Fruit fly (Drosophila melanogaster) whole organism, wandering third instar larva: ENCODE measurements around the gene CG31542.

Experiments used
- CrebA ChIP-seq: fragments of 200-800 bp; sonication (Bioruptor generic); optimal IDR thresholded peaks from 2 replicates; lab custom pipeline; 2016; ENCODE audit warnings: missing biosample characterization, mild to moderate bottlenecking, missing genetic modification characterization, borderline replicate concordance
- Hr78 ChIP-seq: fragments of >200 bp; optimal IDR thresholded peaks from 2 replicates; lab custom pipeline; 2017; ENCODE audit warnings: missing biosample characterization, missing genetic modification characterization
- Hr83 ChIP-seq: fragments of 200-300 bp; sonication (Bioruptor generic); optimal IDR thresholded peaks from 2 replicates; lab custom pipeline; 2016; ENCODE audit warnings: missing biosample characterization, mild to moderate bottlenecking, missing genetic modification characterization, moderate library complexity; ENCODE audit not compliant: poor library complexity, severe bottlenecking
- Vsx2 ChIP-seq: fragments of 200-300, 225-300 bp; sonication (Bioruptor generic); optimal IDR thresholded peaks from 2 replicates; lab custom pipeline; 2018; ENCODE audit warnings: missing biosample characterization, missing genetic modification characterization; ENCODE audit not compliant: partially characterized antibody
- h ChIP-seq: fragments of 200-800 bp; sonication (Bioruptor generic); optimal IDR thresholded peaks from 3 replicates; lab custom pipeline; 2016; ENCODE audit warnings: missing biosample characterization, mild to moderate bottlenecking, missing genetic modification characterization
- tai ChIP-seq: sonication (Bioruptor generic); optimal IDR thresholded peaks from 2 replicates; lab custom pipeline; 2016; ENCODE audit warnings: missing biosample characterization, missing genetic modification characterization

DNA sequence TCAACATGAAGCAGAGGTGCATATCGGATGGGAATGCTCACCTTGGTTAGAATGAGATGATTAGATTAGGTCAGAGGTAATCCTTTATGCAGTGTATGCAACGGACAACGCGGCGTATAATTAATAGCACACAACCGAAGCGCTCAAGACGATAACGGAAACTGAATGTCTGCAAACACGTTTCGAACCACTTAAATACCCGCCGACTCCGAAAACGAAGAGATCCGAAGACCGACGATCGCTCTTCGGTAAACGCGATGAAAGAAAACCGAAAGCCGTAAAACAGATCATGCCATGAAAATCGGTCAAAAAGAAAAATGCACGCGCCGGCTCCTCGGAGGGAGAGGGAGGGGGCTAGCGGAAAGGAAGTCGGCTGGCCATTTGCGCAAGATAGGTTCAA is 34.6 kb downstream of the CG31542 start, which contains the start of gene CG2663:
- TF ChIP-seq CrebA (GFP tag; lab: Kevin White, UChicago), result no peak
- no peak for TF ChIP-seq Vsx2 (GFP tag; lab: Kevin White, UChicago)
- TF ChIP-seq h (GFP tag; lab: Kevin White, UChicago), result no peak
- TF ChIP-seq tai, result no peak
- no peak for TF ChIP-seq Hr83 (GFP tag; lab: Kevin White, UChicago)
- TF ChIP-seq Hr78 (GFP tag; lab: Kevin White, UChicago), result no peak
